Worm (Caenorhabditis elegans) whole organism, L4 larva: ENCODE results near the gene T05A8.7.

Experiments used
- F37D6.2 ChIP-seq: sonication (generic microtip); optimal IDR thresholded peaks from 2 replicates; lab custom pipeline; 2016; ENCODE audit warnings: mild to moderate bottlenecking, missing genetic modification characterization, missing compliant biosample characterization
- F44E2.7 ChIP-seq: fragments of 200-800 bp; sonication (Bioruptor generic); IDR thresholded peaks from 2 replicates; pipeline ENCODE4 v2.1.2; 2022; ENCODE audit warnings: missing genetic modification characterization, missing compliant biosample characterization
- R02D3.7 ChIP-seq: fragments of 150-350 bp; sonication (generic microtip); optimal IDR thresholded peaks from 3 replicates; lab custom pipeline; 2014; ENCODE audit warnings: missing biosample characterization, missing genetic modification characterization
- T20F7.1 ChIP-seq: fragments of 200-800 bp; sonication (Bioruptor generic); optimal IDR thresholded peaks from 2 replicates; lab custom pipeline; 2018; ENCODE audit warnings: mild to moderate bottlenecking, missing genetic modification characterization, missing compliant biosample characterization
- Y105C5A.15 ChIP-seq: fragments of 200-800 bp; sonication (Bioruptor generic); IDR thresholded peaks from 2 replicates; pipeline ENCODE4 v1.3.6; 2022; ENCODE audit warnings: missing genetic modification characterization, missing compliant biosample characterization
- ZK546.5 ChIP-seq, 2 experiments: sonication (generic microtip); optimal IDR thresholded peaks; 2 replicates each; lab custom pipeline; 2017; ENCODE audit warnings: missing biosample characterization in 2 of 2, missing genetic modification characterization in 2 of 2
- arid-1 ChIP-seq: fragments of 200-800 bp; sonication (Bioruptor generic); conservative IDR thresholded peaks from 2 replicates; pipeline ENCODE4 v1.3.6; 2022; ENCODE audit warnings: missing genetic modification reagents, missing genetic modification characterization, missing compliant biosample characterization
- cey-2 ChIP-seq: sonication (generic microtip); optimal IDR thresholded peaks from 3 replicates; lab custom pipeline; 2017; ENCODE audit warnings: missing genetic modification characterization, mild to moderate bottlenecking, missing compliant biosample characterization, antibody characterized with exemption, borderline replicate concordance; ENCODE audit not compliant: insufficient read depth
- ctbp-1 ChIP-seq: fragments of 200-800 bp; sonication (Bioruptor generic); IDR thresholded peaks from 2 replicates; pipeline ENCODE4 v1.3.6; 2022; ENCODE audit warnings: missing genetic modification reagents, missing genetic modification characterization, missing compliant biosample characterization
- daf-16 ChIP-seq, 3 experiments: sonication (generic microtip); optimal IDR thresholded peaks; 2 replicates each; lab custom pipeline; 2016 to 2017; ENCODE audit warnings: missing genetic modification characterization in 3 of 3, missing genetic modification reagents in 3 of 3, mild to moderate bottlenecking in 2 of 3, missing compliant biosample characterization in 2 of 3, missing biosample characterization in 1 of 3, moderate library complexity in 1 of 3
- daf-19 ChIP-seq: fragments of 200-800 bp; sonication (Bioruptor generic); conservative IDR thresholded peaks from 2 replicates; pipeline ENCODE4 v1.3.6; 2022; ENCODE audit warnings: missing genetic modification characterization, missing compliant biosample characterization
- dmd-6 ChIP-seq: fragments of 200-800 bp; sonication (Bioruptor generic); IDR thresholded peaks from 2 replicates; pipeline ENCODE4 v1.3.6; 2022; ENCODE audit warnings: missing genetic modification reagents, missing genetic modification characterization, missing compliant biosample characterization
- dmd-8 ChIP-seq: fragments of 200-800 bp; sonication (Bioruptor generic); IDR thresholded peaks from 2 replicates; pipeline ENCODE4 v1.3.6; 2022; ENCODE audit warnings: missing genetic modification characterization, missing compliant biosample characterization
- dpl-1 ChIP-seq: fragments of 150-350 bp; optimal IDR thresholded peaks from 2 replicates; lab custom pipeline; 2014; ENCODE audit warnings: missing biosample characterization, missing genetic modification reagents, missing genetic modification characterization
- egl-43 ChIP-seq: fragments of 200-800 bp; sonication (Bioruptor generic); IDR thresholded peaks from 2 replicates; pipeline ENCODE4 v1.3.6; 2022; ENCODE audit warnings: missing genetic modification reagents, missing genetic modification characterization, missing compliant biosample characterization
- hif-1 ChIP-seq, 2 experiments: sonication (generic microtip); optimal IDR thresholded peaks; 2 replicates each; lab custom pipeline; 2016 to 2017; ENCODE audit warnings: missing compliant biosample characterization in 2 of 2, missing genetic modification characterization in 2 of 2, missing genetic modification reagents in 2 of 2, missing genotype in 2 of 2, mild to moderate bottlenecking in 1 of 2
- hlh-11 ChIP-seq: fragments of 200-800 bp; sonication (Bioruptor generic); optimal IDR thresholded peaks from 2 replicates; lab custom pipeline; 2018; ENCODE audit warnings: mild to moderate bottlenecking, missing genetic modification characterization, missing compliant biosample characterization
- hlh-30 ChIP-seq: sonication (generic microtip); optimal IDR thresholded peaks from 2 replicates; lab custom pipeline; 2017; ENCODE audit warnings: antibody characterized with exemption, mild to moderate bottlenecking, missing genetic modification characterization, missing compliant biosample characterization; ENCODE audit not compliant: insufficient read depth
- hmg-1.1 ChIP-seq: fragments of 200-800 bp; sonication (Bioruptor generic); IDR thresholded peaks from 2 replicates; pipeline ENCODE4 v1.3.6; 2022; ENCODE audit warnings: missing genetic modification reagents, missing genetic modification characterization, missing compliant biosample characterization
- lin-13 ChIP-seq: fragments of 150-350 bp; optimal IDR thresholded peaks from 2 replicates; lab custom pipeline; 2014; ENCODE audit warnings: missing biosample characterization, missing genetic modification reagents, missing genetic modification characterization
- lin-38 ChIP-seq: fragments of 200-800 bp; sonication (Bioruptor generic); IDR thresholded peaks from 2 replicates; pipeline ENCODE4 v1.3.6; 2022; ENCODE audit warnings: missing genetic modification reagents, missing genetic modification characterization, missing compliant biosample characterization
- lsy-2 ChIP-seq, 2 experiments: fragments of 150-350 bp in 1 of 2; sonication (generic microtip) in 1 of 2; optimal IDR thresholded peaks; 2 replicates each; lab custom pipeline; 2014 to 2017; ENCODE audit warnings: missing biosample characterization in 2 of 2, missing genetic modification characterization in 2 of 2
- madf-9 ChIP-seq: fragments of 200-800 bp; sonication (Bioruptor generic); conservative IDR thresholded peaks from 2 replicates; pipeline ENCODE4 v1.3.6; 2022; ENCODE audit warnings: missing genetic modification reagents, missing genetic modification characterization, missing compliant biosample characterization
- mdl-1 ChIP-seq, 2 experiments: fragments of 150-350 bp in 1 of 2; sonication (generic microtip) in 1 of 2; optimal IDR thresholded peaks; 2 replicates each; lab custom pipeline; 2014 to 2017; ENCODE audit warnings: missing biosample characterization in 2 of 2, missing genetic modification characterization in 2 of 2
- mdt-29 ChIP-seq: fragments of 200-800 bp; sonication (Bioruptor generic); IDR thresholded peaks from 2 replicates; pipeline ENCODE4 v1.3.6; 2022; ENCODE audit warnings: missing genetic modification reagents, missing genetic modification characterization, missing compliant biosample characterization
- mxl-2 ChIP-seq: fragments of 200-800 bp; sonication (Bioruptor generic); conservative IDR thresholded peaks from 2 replicates; pipeline ENCODE4 v1.3.6; 2022; ENCODE audit warnings: missing genetic modification reagents, missing genetic modification characterization, missing compliant biosample characterization
- nhr-10 ChIP-seq: fragments of 150-350 bp; optimal IDR thresholded peaks from 2 replicates; lab custom pipeline; 2014; ENCODE audit warnings: missing biosample characterization, missing genetic modification characterization
- nhr-11 ChIP-seq: fragments of 150-350 bp; optimal IDR thresholded peaks from 2 replicates; lab custom pipeline; 2014; ENCODE audit warnings: missing biosample characterization, missing genetic modification characterization
- nhr-28 ChIP-seq: fragments of 150-350 bp; optimal IDR thresholded peaks from 2 replicates; lab custom pipeline; 2014; ENCODE audit warnings: missing biosample characterization, missing genetic modification characterization
- nhr-42 ChIP-seq: fragments of 200-800 bp; sonication (Bioruptor generic); IDR thresholded peaks from 2 replicates; pipeline ENCODE4 v1.3.6; 2022; ENCODE audit warnings: missing genetic modification characterization, missing compliant biosample characterization
- nhr-48 ChIP-seq: sonication (generic microtip); optimal IDR thresholded peaks from 2 replicates; lab custom pipeline; 2016; ENCODE audit warnings: mild to moderate bottlenecking, missing genetic modification characterization, missing compliant biosample characterization
- nhr-77 ChIP-seq: fragments of 150-350 bp; optimal IDR thresholded peaks from 2 replicates; lab custom pipeline; 2014; ENCODE audit warnings: missing biosample characterization, missing genetic modification characterization
- pha-4 ChIP-seq, 2 experiments: fragments of 150-350 bp in 1 of 2; fragments of 200-800 bp in 1 of 2; sonication (Bioruptor generic) in 1 of 2; IDR thresholded peaks in 1 of 2; optimal IDR thresholded peaks in 1 of 2; 2 replicates each; pipeline versions ENCODE4 v1.3.6 to Lab custom; 2014 to 2022; ENCODE audit warnings: missing genetic modification characterization in 2 of 2, missing genetic modification reagents in 2 of 2, missing biosample characterization in 1 of 2, missing compliant biosample characterization in 1 of 2
- pqm-1 ChIP-seq: sonication (generic microtip); optimal IDR thresholded peaks from 2 replicates; lab custom pipeline; 2017; ENCODE audit warnings: missing biosample characterization, missing genetic modification characterization
- rbr-2 ChIP-seq: sonication (generic microtip); optimal IDR thresholded peaks from 2 replicates; lab custom pipeline; 2016; ENCODE audit warnings: missing genotype, missing genetic modification characterization, missing compliant biosample characterization
- set-16 ChIP-seq: fragments of 200-800 bp; sonication (Bioruptor generic); IDR thresholded peaks from 2 replicates; pipeline ENCODE4 v1.3.6; 2022; ENCODE audit warnings: missing genetic modification reagents, missing genetic modification characterization, missing compliant biosample characterization
- skn-1 ChIP-seq: fragments of 150-350 bp; optimal IDR thresholded peaks from 2 replicates; lab custom pipeline; 2014; ENCODE audit warnings: missing biosample characterization, missing genetic modification characterization
- unc-130 ChIP-seq: sonication (generic microtip); optimal IDR thresholded peaks from 2 replicates; lab custom pipeline; 2016; ENCODE audit warnings: missing genetic modification reagents, missing genetic modification characterization, missing compliant biosample characterization
- unc-39 ChIP-seq: sonication (generic microtip); optimal IDR thresholded peaks from 2 replicates; lab custom pipeline; 2017; ENCODE audit warnings: missing biosample characterization, missing genetic modification characterization
- unc-62 ChIP-seq, 3 experiments: fragments of 150-350 bp in 1 of 3; sonication (generic microtip); optimal IDR thresholded peaks in 2 of 3; peaks in 1 of 3; 1 replicate in 1 of 3; 2 replicates in 2 of 3; lab custom pipeline; 2014 to 2017; ENCODE audit warnings: missing biosample characterization in 3 of 3, missing genetic modification characterization in 3 of 3, missing genetic modification reagents in 3 of 3, missing genotype in 1 of 3
- zfp-2 ChIP-seq: sonication (generic microtip); optimal IDR thresholded peaks from 2 replicates; lab custom pipeline; 2016; ENCODE audit warnings: mild to moderate bottlenecking, missing genetic modification characterization, missing compliant biosample characterization
- zip-2 ChIP-seq: fragments of 150-350 bp; optimal IDR thresholded peaks from 2 replicates; lab custom pipeline; 2014; ENCODE audit warnings: missing biosample characterization, missing genetic modification characterization
- ztf-7 ChIP-seq: fragments of 150-350 bp; optimal IDR thresholded peaks from 2 replicates; lab custom pipeline; 2014; ENCODE audit warnings: missing biosample characterization, missing genetic modification characterization

Gene T05A8.7

DNA sequence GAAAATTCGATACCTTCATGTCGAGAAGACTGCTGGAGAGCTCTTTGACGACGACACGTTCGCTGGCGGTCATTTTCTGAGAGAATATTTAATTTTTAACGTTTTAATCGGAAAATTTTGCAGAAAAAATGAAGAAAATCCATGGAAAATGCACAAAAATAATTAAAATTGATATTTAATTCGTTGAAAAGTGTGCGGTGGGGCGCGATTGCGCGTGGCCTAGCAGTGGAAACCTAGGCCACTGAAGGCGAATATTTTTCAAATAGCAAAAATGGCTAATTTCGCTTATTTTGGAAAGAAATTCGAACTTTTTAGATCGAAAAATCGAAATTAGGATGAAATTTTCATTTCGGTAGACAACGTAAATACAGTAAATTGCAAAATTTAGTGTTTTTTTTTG, 10.4 kb upstream of the T05A8.7 start, which contains the start of gene F29A7.6 (continued):
- TF ChIP-seq nhr-11 (tag; lab: Kevin White, UChicago): peak; percentile 10
- TF ChIP-seq skn-1: no peak
- TF ChIP-seq hlh-30 (tag; lab: Kevin White, UChicago): no peak
- TF ChIP-seq pha-4 (GFP tag; IDR thresholded peaks at IDR 0.05; lab: Robert Waterston, UW): no peak
- TF ChIP-seq pha-4 (tag; optimal IDR thresholded peaks at IDR 0.05; lab: Kevin White, UChicago): no peak
- TF ChIP-seq lin-13 (GFP tag; lab: Kevin White, UChicago): no peak
- peak; percentile 25 for TF ChIP-seq hlh-11 (tag; lab: Kevin White, UChicago)
- no peak for TF ChIP-seq dmd-8 (GFP tag; lab: Robert Waterston, UW)
- no peak for TF ChIP-seq T20F7.1 (GFP tag; lab: Kevin White, UChicago)
- no peak for TF ChIP-seq ZK546.5 (tag; optimal IDR thresholded peaks at IDR 0.05; lab: Kevin White, UChicago)
- no peak for TF ChIP-seq hmg-1.1 (GFP tag; lab: Robert Waterston, UW)
- peak in 1 of 2 experiments; percentile 80 for TF ChIP-seq hif-1 (tag; optimal IDR thresholded peaks at IDR 0.05; lab: Kevin White, UChicago)
- peak; percentile 50; the same call in 1 of the 2 replicates for TF ChIP-seq dmd-6 (GFP tag; lab: Robert Waterston, UW)
- TF ChIP-seq nhr-28 (tag; lab: Kevin White, UChicago): peak; percentile 12
- peak; percentile 69 for TF ChIP-seq unc-130 (GFP tag; lab: Kevin White, UChicago)
- no peak for TF ChIP-seq lsy-2 (tag; optimal IDR thresholded peaks at IDR 0.05; lab: Kevin White, UChicago)
- no peak for TF ChIP-seq mxl-2
- no peak for TF ChIP-seq Y105C5A.15 (GFP tag; lab: Robert Waterston, UW)
- TF ChIP-seq rbr-2 (tag; lab: Kevin White, UChicago): peak; percentile 49
- no peak for TF ChIP-seq nhr-42
- no peak for TF ChIP-seq pqm-1 (tag; lab: Kevin White, UChicago)
- TF ChIP-seq zip-2 (tag; lab: Kevin White, UChicago): no peak
- TF ChIP-seq madf-9: no peak
- no peak for TF ChIP-seq R02D3.7 (tag; lab: Kevin White, UChicago)
- no peak for TF ChIP-seq zfp-2 (tag; lab: Kevin White, UChicago)
- TF ChIP-seq cey-2 (tag; lab: Kevin White, UChicago): no peak
- no peak for TF ChIP-seq mdt-29

DNA sequence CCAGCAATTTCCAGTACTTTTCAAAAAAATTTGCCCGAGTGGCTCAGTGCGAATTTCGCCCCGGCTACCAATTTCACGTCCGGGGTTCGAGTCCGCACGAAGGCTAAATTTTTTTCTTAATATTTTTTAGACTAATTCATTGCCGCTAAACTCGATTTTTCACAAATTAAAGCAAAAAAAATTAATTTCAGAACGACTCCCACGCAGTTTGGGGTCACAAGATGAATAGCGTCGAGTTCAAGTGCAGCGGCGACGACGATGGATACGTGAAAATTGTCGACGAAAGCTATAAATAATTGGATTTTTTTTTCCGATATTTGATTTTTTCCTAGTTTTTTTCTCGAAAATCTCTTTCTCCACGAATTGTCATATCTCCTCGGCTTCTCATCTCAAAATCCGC, 9.1 kb upstream of the T05A8.7 start:
- TF ChIP-seq lin-38 (peak; percentile 73), unc-39 (no peak), nhr-42 (no peak), daf-16 (GFP tag; optimal IDR thresholded peaks at IDR 0.05; lab: Kevin White, UChicago) (no peak), daf-16 (tag; optimal IDR thresholded peaks at IDR 0.05; lab: Kevin White, UChicago) (peak; percentile 28)

ce11 chrII:2749595-2750048, 7.5 kb upstream of the T05A8.7 start, which contains the start of gene F29A7.4:
Gene F29A7.4 (plus strand): TSS chrII:2749998.
- TF ChIP-seq daf-16 (GFP tag; optimal IDR thresholded peaks at IDR 0.05; lab: Kevin White, UChicago) (no peak), daf-16 (tag; optimal IDR thresholded peaks at IDR 0.05; lab: Kevin White, UChicago) (peak; percentile 49), F44E2.7 (GFP tag; lab: Robert Waterston, UW) (no peak), nhr-28 (tag; lab: Kevin White, UChicago) (peak; percentile 74), daf-19 (no peak), pqm-1 (tag; lab: Kevin White, UChicago) (peak; percentile 18), nhr-48 (tag; lab: Kevin White, UChicago) (no peak)

ce11 chrII:2747956-2748621, 5.9 kb upstream of the T05A8.7 start:
- TF ChIP-seq ztf-7: no peak
- no peak for TF ChIP-seq nhr-77
- TF ChIP-seq unc-62 (GFP tag; optimal IDR thresholded peaks at IDR 0.05 in 1 of 2; lab: Kevin White, UChicago): peak in 1 of 2 experiments; percentile 99
- TF ChIP-seq unc-62 (tag; optimal IDR thresholded peaks at IDR 0.05; lab: Kevin White, UChicago): no peak
- TF ChIP-seq egl-43 (GFP tag; lab: Robert Waterston, UW): peak; percentile 33; the same call in 1 of the 2 replicates
- TF ChIP-seq hmg-1.1 (GFP tag; lab: Robert Waterston, UW): peak; percentile 55; the same call in 1 of the 2 replicates
- TF ChIP-seq dpl-1 (GFP tag; lab: Kevin White, UChicago): peak; percentile 5
- TF ChIP-seq rbr-2 (tag; lab: Kevin White, UChicago): peak; percentile 73
- peak; percentile 60; the same call in 1 of the 2 replicates for TF ChIP-seq ctbp-1 (GFP tag; lab: Robert Waterston, UW)
- TF ChIP-seq F37D6.2 (tag; lab: Kevin White, UChicago): peak; percentile 67
- TF ChIP-seq nhr-10: no peak
- peak; percentile 27 for TF ChIP-seq hlh-11 (tag; lab: Kevin White, UChicago)
- TF ChIP-seq mdl-1 (tag; optimal IDR thresholded peaks at IDR 0.05; lab: Kevin White, UChicago): peak in 1 of 2 experiments; percentile 14
- TF ChIP-seq arid-1 (GFP tag; lab: Robert Waterston, UW): no peak
- TF ChIP-seq set-16 (GFP tag; lab: Robert Waterston, UW): no peak
- peak; percentile 47 for TF ChIP-seq nhr-11 (tag; lab: Kevin White, UChicago)
